Fruit fly (Drosophila melanogaster) whole organism, prepupa: ENCODE results near the gene Jwa.

Experiments
- Blimp-1 ChIP-seq: fragments of 200-800 bp; sonication (Bioruptor generic); optimal IDR thresholded peaks from 3 replicates; lab custom pipeline; 2017; ENCODE audit warnings: missing biosample characterization, missing genetic modification characterization, mild to moderate bottlenecking, moderate library complexity, missing genetic modification reagents
- CG10631 ChIP-seq: fragments of 200-800 bp; sonication (Bioruptor generic); optimal IDR thresholded peaks from 2 replicates; lab custom pipeline; 2016; ENCODE audit warnings: missing biosample characterization, missing genetic modification characterization
- CG11294 ChIP-seq: fragments of 200-800 bp; sonication (Bioruptor generic); IDR thresholded peaks from 2 replicates; pipeline ENCODE4 v1.3.6; 2022; ENCODE audit warnings: missing biosample characterization, missing genetic modification characterization
- CG11902 ChIP-seq: fragments of 200-800 bp; sonication (Bioruptor generic); optimal IDR thresholded peaks from 3 replicates; lab custom pipeline; 2016; ENCODE audit warnings: missing biosample characterization, missing genetic modification characterization
- CG15336 ChIP-seq: fragments of 200-800 bp; sonication (Bioruptor generic); IDR thresholded peaks from 2 replicates; pipeline ENCODE4 v1.3.6; 2022; ENCODE audit warnings: missing biosample characterization, missing genetic modification characterization
- CG1621 ChIP-seq: fragments of 200-800 bp; sonication (Bioruptor generic); optimal IDR thresholded peaks from 3 replicates; lab custom pipeline; 2018; ENCODE audit warnings: missing biosample characterization, mild to moderate bottlenecking, missing genetic modification characterization
- CG16779 ChIP-seq: fragments of 200-800 bp; sonication (Bioruptor generic); optimal IDR thresholded peaks from 3 replicates; lab custom pipeline; 2017; ENCODE audit warnings: missing biosample characterization, mild to moderate bottlenecking, missing genetic modification characterization
- CG31627 ChIP-seq: fragments of 200-800 bp; sonication (Bioruptor generic); optimal IDR thresholded peaks from 3 replicates; lab custom pipeline; 2016; ENCODE audit warnings: missing biosample characterization, missing genetic modification characterization
- CG32006 ChIP-seq: fragments of 200-800 bp; sonication (Bioruptor generic); optimal IDR thresholded peaks from 3 replicates; lab custom pipeline; 2017; ENCODE audit warnings: missing biosample characterization, mild to moderate bottlenecking, missing genetic modification characterization
- CG34406 ChIP-seq: fragments of 200-800 bp; sonication (Bioruptor generic); optimal IDR thresholded peaks from 3 replicates; lab custom pipeline; 2016; ENCODE audit warnings: missing biosample characterization, missing genetic modification characterization
- CG3919 ChIP-seq: fragments of 200-800 bp; sonication (Bioruptor generic); optimal IDR thresholded peaks from 3 replicates; lab custom pipeline; 2016; ENCODE audit warnings: missing biosample characterization, missing genetic modification characterization
- CG4318 ChIP-seq: fragments of 200-800 bp; sonication (Bioruptor generic); optimal IDR thresholded peaks from 3 replicates; lab custom pipeline; 2017; ENCODE audit warnings: missing biosample characterization, mild to moderate bottlenecking, missing genetic modification characterization
- CG6276 ChIP-seq: fragments of 200-800 bp; sonication (Bioruptor generic); optimal IDR thresholded peaks from 2 replicates; lab custom pipeline; 2017; ENCODE audit warnings: missing biosample characterization, mild to moderate bottlenecking, missing genetic modification characterization
- CG6792 ChIP-seq: fragments of 200-800 bp; sonication (Bioruptor generic); optimal IDR thresholded peaks from 3 replicates; lab custom pipeline; 2016; ENCODE audit warnings: missing biosample characterization, missing genetic modification characterization
- CG6808 ChIP-seq: fragments of 200-800 bp; sonication (Bioruptor generic); optimal IDR thresholded peaks from 3 replicates; lab custom pipeline; 2017; ENCODE audit warnings: missing biosample characterization, missing genetic modification characterization, mild to moderate bottlenecking, moderate library complexity, missing genetic modification reagents
- CG6854 ChIP-seq: fragments of 200-800 bp; sonication (Bioruptor generic); optimal IDR thresholded peaks from 2 replicates; lab custom pipeline; 2017; ENCODE audit warnings: missing biosample characterization, mild to moderate bottlenecking, missing genetic modification characterization
- CG7368 ChIP-seq: fragments of 200-800 bp; sonication (Bioruptor generic); optimal IDR thresholded peaks from 3 replicates; lab custom pipeline; 2016; ENCODE audit warnings: missing biosample characterization, missing genetic modification characterization
- CG8119 ChIP-seq: fragments of 200-800 bp; sonication (Bioruptor generic); IDR thresholded peaks from 3 replicates; pipeline ENCODE4 v1.3.6; 2022; ENCODE audit warnings: missing biosample characterization, missing genetic modification characterization
- CG9139 ChIP-seq: fragments of 200-800 bp; sonication (Bioruptor generic); optimal IDR thresholded peaks from 3 replicates; lab custom pipeline; 2017; ENCODE audit warnings: missing biosample characterization, mild to moderate bottlenecking, missing genetic modification characterization
- Eip78C ChIP-seq: fragments of 200-800 bp; sonication (Bioruptor generic); peaks from one replicate; lab custom pipeline; 2016; ENCODE audit warnings: missing biosample characterization, missing genetic modification characterization
- Ets21C ChIP-seq: fragments of 200-800 bp; sonication (Bioruptor generic); optimal IDR thresholded peaks from 3 replicates; lab custom pipeline; 2016; ENCODE audit warnings: missing biosample characterization, missing genetic modification characterization
- Ets96B ChIP-seq: fragments of 200-800 bp; optimal IDR thresholded peaks from 2 replicates; lab custom pipeline; 2019; ENCODE audit warnings: missing biosample characterization, mild to moderate bottlenecking, missing genetic modification characterization, moderate library complexity
- Gug ChIP-seq: fragments of 200-800 bp; sonication (Bioruptor generic); IDR thresholded peaks from 2 replicates; pipeline ENCODE4 v1.3.6; 2022; ENCODE audit warnings: missing biosample characterization, missing genetic modification characterization
- Hr38 ChIP-seq: sonication (Bioruptor generic); optimal IDR thresholded peaks from 2 replicates; lab custom pipeline; 2016; ENCODE audit warnings: missing biosample characterization, missing genetic modification characterization
- Hr4 ChIP-seq: fragments of 200-800 bp; sonication (Bioruptor generic); optimal IDR thresholded peaks from 3 replicates; lab custom pipeline; 2016; ENCODE audit warnings: missing biosample characterization, missing genetic modification characterization
- Met ChIP-seq: fragments of 200-800 bp; sonication (Bioruptor generic); optimal IDR thresholded peaks from 3 replicates; lab custom pipeline; 2016; ENCODE audit warnings: missing biosample characterization, missing genetic modification characterization
- OdsH ChIP-seq: fragments of 200-800 bp; sonication (Bioruptor generic); optimal IDR thresholded peaks from 3 replicates; lab custom pipeline; 2016; ENCODE audit warnings: missing biosample characterization, missing genetic modification characterization
- Sox102F ChIP-seq: fragments of 200-800 bp; sonication (Bioruptor generic); optimal IDR thresholded peaks from 2 replicates; lab custom pipeline; 2016; ENCODE audit warnings: missing biosample characterization, mild to moderate bottlenecking, missing genetic modification characterization
- Sox14 ChIP-seq: fragments of 200-800 bp; sonication (Bioruptor generic); optimal IDR thresholded peaks from 3 replicates; lab custom pipeline; 2016; ENCODE audit warnings: missing biosample characterization, missing genetic modification characterization
- Sox15 ChIP-seq: fragments of 200-800 bp; sonication (Bioruptor generic); optimal IDR thresholded peaks from 3 replicates; lab custom pipeline; 2016; ENCODE audit warnings: missing biosample characterization, missing genetic modification characterization
- achi ChIP-seq: fragments of 200-800 bp; sonication (Bioruptor generic); optimal IDR thresholded peaks from 3 replicates; lab custom pipeline; 2016; ENCODE audit warnings: missing biosample characterization, missing genetic modification characterization
- acj6 ChIP-seq: fragments of 200-800 bp; sonication (Bioruptor generic); optimal IDR thresholded peaks from 3 replicates; lab custom pipeline; 2016; ENCODE audit warnings: missing biosample characterization, missing genetic modification characterization
- dac ChIP-seq: fragments of 200-800 bp; sonication (Bioruptor generic); optimal IDR thresholded peaks from 2 replicates; lab custom pipeline; 2017; ENCODE audit warnings: missing biosample characterization, mild to moderate bottlenecking, missing genetic modification characterization
- dsx ChIP-seq: fragments of 200-800 bp; optimal IDR thresholded peaks from 3 replicates; lab custom pipeline; 2019; ENCODE audit warnings: missing biosample characterization, mild to moderate bottlenecking, missing genetic modification characterization, moderate library complexity; ENCODE audit not compliant: poor library complexity, severe bottlenecking
- eg ChIP-seq: fragments of 200-800 bp; sonication (Bioruptor generic); IDR thresholded peaks from 3 replicates; pipeline ENCODE4 v1.3.6; 2022; ENCODE audit warnings: missing biosample characterization, missing genetic modification characterization
- esn ChIP-seq: fragments of 200-800 bp; sonication (Bioruptor generic); optimal IDR thresholded peaks from 2 replicates; lab custom pipeline; 2016; ENCODE audit warnings: missing biosample characterization, mild to moderate bottlenecking, missing genetic modification characterization, moderate library complexity
- fd59A ChIP-seq: fragments of 200-800 bp; sonication (Bioruptor generic); optimal IDR thresholded peaks from 2 replicates; lab custom pipeline; 2017; ENCODE audit warnings: missing biosample characterization, mild to moderate bottlenecking, missing genetic modification characterization, missing genetic modification reagents
- fd85E ChIP-seq: fragments of 200-800 bp; sonication (Bioruptor generic); optimal IDR thresholded peaks from 3 replicates; lab custom pipeline; 2016; ENCODE audit warnings: missing biosample characterization, missing genetic modification characterization
- fkh ChIP-seq: fragments of 200-800 bp; sonication (Bioruptor generic); optimal IDR thresholded peaks from 3 replicates; lab custom pipeline; 2017; ENCODE audit warnings: missing biosample characterization, mild to moderate bottlenecking, missing genetic modification characterization, moderate library complexity
- lz ChIP-seq: fragments of 200-800 bp; sonication (Bioruptor generic); optimal IDR thresholded peaks from 3 replicates; lab custom pipeline; 2016; ENCODE audit warnings: missing biosample characterization, missing genetic modification characterization
- pdm3 ChIP-seq: fragments of 200-800 bp; sonication (Bioruptor generic); optimal IDR thresholded peaks from 3 replicates; lab custom pipeline; 2016; ENCODE audit warnings: missing biosample characterization, missing genetic modification characterization
- spab ChIP-seq: fragments of 200-800 bp; sonication (Bioruptor generic); optimal IDR thresholded peaks from 2 replicates; lab custom pipeline; 2017; ENCODE audit warnings: missing biosample characterization, mild to moderate bottlenecking, missing genetic modification characterization, missing genetic modification reagents
- ss ChIP-seq, 2 experiments: fragments of 200-800 bp; sonication (Bioruptor generic); optimal IDR thresholded peaks; 2 replicates in 1 of 2; 3 replicates in 1 of 2; lab custom pipeline; 2017 to 2018; ENCODE audit warnings: mild to moderate bottlenecking in 2 of 2, missing biosample characterization in 2 of 2, missing genetic modification characterization in 2 of 2, moderate library complexity in 1 of 2
- svp ChIP-seq: fragments of 200-800 bp; sonication (Bioruptor generic); peaks from one replicate; lab custom pipeline; 2016; ENCODE audit warnings: missing biosample characterization, missing genetic modification characterization
- topi ChIP-seq: fragments of 200-800 bp; sonication (Bioruptor generic); optimal IDR thresholded peaks from 3 replicates; lab custom pipeline; 2016; ENCODE audit warnings: missing biosample characterization, missing genetic modification characterization

Gene Jwa

dm6 chr2L:18724842-18725241 lies 19.3 kb upstream of the Jwa start (continued):
- TF ChIP-seq topi (GFP tag; lab: Kevin White, UChicago) (no peak), Sox14 (GFP tag; lab: Kevin White, UChicago) (no peak), esn (GFP tag; lab: Kevin White, UChicago) (no peak), CG34406 (GFP tag; lab: Kevin White, UChicago) (no peak), CG9139 (no peak), Sox102F (GFP tag; lab: Kevin White, UChicago) (no peak), CG6854 (GFP tag; lab: Kevin White, UChicago) (no peak), Sox15 (no peak), Hr38 (GFP tag; lab: Kevin White, UChicago) (no peak), eg (GFP tag; lab: Robert Waterston, UW) (peak; percentile 75; the same call in 2 of the 3 replicates), CG7368 (GFP tag; lab: Kevin White, UChicago) (no peak)

DNA sequence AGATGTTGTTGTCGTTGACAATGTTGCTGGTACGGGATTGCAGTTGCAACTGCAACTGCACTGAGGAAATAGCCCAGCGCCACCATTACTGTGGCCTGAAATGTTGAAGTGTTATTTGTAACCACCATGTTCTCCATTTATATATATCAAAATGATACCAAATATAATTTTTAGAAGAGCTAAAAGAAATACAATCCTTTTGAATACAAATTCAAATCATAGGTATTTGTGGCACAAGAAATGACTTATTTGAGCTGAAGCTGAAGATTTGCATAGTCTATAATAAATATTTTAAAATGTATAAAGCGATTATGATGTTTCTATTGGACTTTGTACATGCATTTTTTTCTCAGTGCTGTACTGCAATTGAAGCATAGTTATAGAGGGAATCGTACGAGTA lies 14.1 kb upstream of the Jwa start:
- TF ChIP-seq CG9139 (no peak), CG6276 (GFP tag; lab: Kevin White, UChicago) (no peak), fd85E (GFP tag; lab: Kevin White, UChicago) (no peak), Hr38 (GFP tag; lab: Kevin White, UChicago) (no peak), CG6792 (no peak), Blimp-1 (no peak), Sox15 (no peak), CG31627 (GFP tag; lab: Kevin White, UChicago) (no peak), spab (GFP tag; lab: Kevin White, UChicago) (no peak), topi (GFP tag; lab: Kevin White, UChicago) (no peak), CG1621 (tag; lab: Kevin White, UChicago) (no peak), ss (GFP tag; optimal IDR thresholded peaks at IDR 0.05; lab: Kevin White, UChicago) (no peak), Met (GFP tag; lab: Kevin White, UChicago) (no peak), OdsH (GFP tag; lab: Kevin White, UChicago) (no peak), dac (no peak), CG15336 (GFP tag; lab: Robert Waterston, UW) (0 out of 2 replicates have a peak, but pooled peaks have one; percentile 19), CG11294 (GFP tag; lab: Robert Waterston, UW) (no peak), Ets21C (GFP tag; lab: Kevin White, UChicago) (no peak), Sox102F (GFP tag; lab: Kevin White, UChicago) (no peak), CG32006 (peak; percentile 70), CG4318 (peak; percentile 34), acj6 (GFP tag; lab: Kevin White, UChicago) (no peak), Hr4 (peak; percentile 74), achi (GFP tag; lab: Kevin White, UChicago) (no peak), CG8119 (peak; percentile 41; the same call in 1 of the 3 replicates), svp (no peak), CG16779 (tag; lab: Kevin White, UChicago) (no peak), pdm3 (GFP tag; lab: Kevin White, UChicago) (no peak), Gug (no peak), fkh (no peak), CG6808 (GFP tag; lab: Kevin White, UChicago) (no peak), dsx (GFP tag; lab: Kevin White, UChicago) (peak; percentile 13), eg (GFP tag; lab: Robert Waterston, UW) (0 out of 3 replicates have a peak, but pooled peaks have one; percentile 30), CG11902 (GFP tag; lab: Kevin White, UChicago) (no peak), Ets96B (tag; lab: Kevin White, UChicago) (no peak), CG10631 (GFP tag; lab: Kevin White, UChicago) (no peak), CG7368 (GFP tag; lab: Kevin White, UChicago) (no peak), CG3919 (GFP tag; lab: Kevin White, UChicago) (no peak), Eip78C (GFP tag; lab: Kevin White, UChicago) (peak; percentile 59), lz (GFP tag; lab: Kevin White, UChicago) (no peak), fd59A (GFP tag; lab: Kevin White, UChicago) (no peak)
- TF ChIP-seq, all 60 proteins: peak for 8
